Worm (Caenorhabditis elegans) whole organism, young adult: ENCODE results near the gene mans-4.

Source experiments
- B0019.2 ChIP-seq: fragments of 200-800 bp; sonication (Bioruptor generic); conservative IDR thresholded peaks from 2 replicates; pipeline ENCODE4 v1.3.6; 2022; ENCODE audit warnings: missing genetic modification reagents, missing genetic modification characterization, missing compliant biosample characterization
- B0035.1 ChIP-seq: sonication (generic microtip); optimal IDR thresholded peaks from 2 replicates; lab custom pipeline; 2016; ENCODE audit warnings: missing genetic modification characterization, mild to moderate bottlenecking, missing compliant biosample characterization, missing genotype, missing genetic modification reagents
- D2030.7 ChIP-seq: fragments of 200-800 bp; sonication (Bioruptor generic); IDR thresholded peaks from 2 replicates; pipeline ENCODE4 v1.3.6; 2022; ENCODE audit warnings: missing genetic modification reagents, missing genetic modification characterization, missing compliant biosample characterization
- F37B4.10 ChIP-seq: fragments of 200-800 bp; sonication (Bioruptor generic); IDR thresholded peaks from 2 replicates; pipeline ENCODE4 v1.3.6; 2022; ENCODE audit warnings: missing genetic modification characterization, missing compliant biosample characterization
- F49E8.2 ChIP-seq: sonication (generic microtip); optimal IDR thresholded peaks from 3 replicates; lab custom pipeline; 2017; ENCODE audit warnings: missing genetic modification characterization, mild to moderate bottlenecking, missing compliant biosample characterization, antibody characterized with exemption, moderate library complexity; ENCODE audit not compliant: insufficient read depth
- F52B5.7 ChIP-seq: sonication (generic microtip); optimal IDR thresholded peaks from 2 replicates; lab custom pipeline; 2016; ENCODE audit warnings: mild to moderate bottlenecking, missing genetic modification characterization, missing compliant biosample characterization
- F55B11.4 ChIP-seq: sonication (generic microtip); optimal IDR thresholded peaks from 2 replicates; lab custom pipeline; 2016; ENCODE audit warnings: missing compliant biosample characterization, missing genetic modification characterization, borderline replicate concordance; ENCODE audit not compliant: insufficient read depth
- K11D2.4 ChIP-seq: fragments of 200-800 bp; sonication (Bioruptor generic); IDR thresholded peaks from 2 replicates; pipeline ENCODE4 v1.3.6; 2022; ENCODE audit warnings: missing genetic modification reagents, missing genetic modification characterization, missing compliant biosample characterization
- K12H6.12 ChIP-seq: fragments of 200-800 bp; sonication (Bioruptor generic); optimal IDR thresholded peaks from 2 replicates; lab custom pipeline; 2018; ENCODE audit warnings: mild to moderate bottlenecking, missing genetic modification characterization, missing compliant biosample characterization
- Y53F4B.3 ChIP-seq: fragments of 200-800 bp; sonication (Bioruptor generic); IDR thresholded peaks from 2 replicates; pipeline ENCODE4 v1.3.6; 2022; ENCODE audit warnings: missing genetic modification reagents, missing genetic modification characterization, missing compliant biosample characterization
- Y95B8A.8 ChIP-seq: fragments of 200-800 bp; sonication (Bioruptor generic); IDR thresholded peaks from 2 replicates; pipeline ENCODE4 v1.3.6; 2022; ENCODE audit warnings: missing genetic modification reagents, missing genetic modification characterization, missing compliant biosample characterization
- akir-1 ChIP-seq: fragments of 200-800 bp; sonication (Bioruptor generic); optimal IDR thresholded peaks from 2 replicates; lab custom pipeline; 2018; ENCODE audit warnings: mild to moderate bottlenecking, missing genetic modification characterization, moderate library complexity, missing compliant biosample characterization
- ccch-3 ChIP-seq: fragments of 200-800 bp; sonication (Bioruptor generic); optimal IDR thresholded peaks from 2 replicates; lab custom pipeline; 2018; ENCODE audit warnings: mild to moderate bottlenecking, missing genetic modification characterization, missing compliant biosample characterization
- cebp-1 ChIP-seq, 2 experiments: fragments of 200-800 bp in 1 of 2; sonication (Bioruptor generic) in 1 of 2; sonication (generic microtip) in 1 of 2; IDR thresholded peaks in 1 of 2; optimal IDR thresholded peaks in 1 of 2; 2 replicates each; pipeline versions ENCODE4 v1.3.6 to Lab custom; 2017 to 2022; ENCODE audit warnings: missing compliant biosample characterization in 2 of 2, missing genetic modification characterization in 2 of 2, mild to moderate bottlenecking in 1 of 2, missing genetic modification reagents in 1 of 2, moderate library complexity in 1 of 2
- cebp-2 ChIP-seq: fragments of 200-800 bp; sonication (Bioruptor generic); IDR thresholded peaks from 2 replicates; pipeline ENCODE4 v1.3.6; 2022; ENCODE audit warnings: missing genetic modification characterization, missing compliant biosample characterization
- ceh-79 ChIP-seq: sonication (generic microtip); optimal IDR thresholded peaks from 2 replicates; lab custom pipeline; 2017; ENCODE audit warnings: mild to moderate bottlenecking, missing genetic modification characterization, missing compliant biosample characterization
- chd-7 ChIP-seq: sonication (generic microtip); optimal IDR thresholded peaks from 2 replicates; lab custom pipeline; 2016; ENCODE audit warnings: mild to moderate bottlenecking, missing genetic modification characterization, moderate library complexity, missing compliant biosample characterization
- die-1 ChIP-seq: sonication (generic microtip); optimal IDR thresholded peaks from 2 replicates; lab custom pipeline; 2016; ENCODE audit warnings: missing genotype, mild to moderate bottlenecking, missing genetic modification characterization, missing compliant biosample characterization
- efl-1 ChIP-seq: fragments of 150-350 bp; optimal IDR thresholded peaks from 2 replicates; lab custom pipeline; 2014; ENCODE audit warnings: missing biosample characterization, missing genetic modification reagents, missing genetic modification characterization
- egl-44 ChIP-seq: fragments of 200-800 bp; sonication (Bioruptor generic); IDR thresholded peaks from 2 replicates; pipeline ENCODE4 v1.3.6; 2022; ENCODE audit warnings: missing genetic modification reagents, missing genetic modification characterization, missing compliant biosample characterization
- egrh-3 ChIP-seq: fragments of 200-800 bp; sonication (Bioruptor generic); IDR thresholded peaks from 2 replicates; pipeline ENCODE4 v1.3.6; 2022; ENCODE audit warnings: missing genetic modification reagents, missing genetic modification characterization, missing compliant biosample characterization
- ets-4 ChIP-seq: fragments of 200-800 bp; sonication (Bioruptor generic); optimal IDR thresholded peaks from 2 replicates; lab custom pipeline; 2018; ENCODE audit warnings: mild to moderate bottlenecking, missing genetic modification characterization, missing compliant biosample characterization
- gei-17 ChIP-seq: fragments of 200-800 bp; sonication (Bioruptor generic); optimal IDR thresholded peaks from 2 replicates; lab custom pipeline; 2018; ENCODE audit warnings: mild to moderate bottlenecking, missing genetic modification characterization, missing compliant biosample characterization
- hmg-1.2 ChIP-seq: fragments of 200-800 bp; sonication (Bioruptor generic); IDR thresholded peaks from 2 replicates; pipeline ENCODE4 v1.3.6; 2022; ENCODE audit warnings: missing genetic modification reagents, missing genetic modification characterization, missing compliant biosample characterization
- hsf-1 ChIP-seq: fragments of 200-800 bp; sonication (Bioruptor generic); IDR thresholded peaks from 2 replicates; pipeline ENCODE4 v1.3.6; 2022; ENCODE audit warnings: missing genetic modification reagents, missing genetic modification characterization, missing compliant biosample characterization
- let-607 ChIP-seq, 2 experiments: fragments of 200-800 bp in 1 of 2; sonication (Bioruptor generic) in 1 of 2; sonication (generic microtip) in 1 of 2; optimal IDR thresholded peaks; 2 replicates each; lab custom pipeline; 2016 to 2018; ENCODE audit warnings: mild to moderate bottlenecking in 2 of 2, missing compliant biosample characterization in 2 of 2, missing genetic modification characterization in 2 of 2, moderate library complexity in 2 of 2, missing genotype in 1 of 2
- lin-35 ChIP-seq, 3 experiments: fragments of 150-350 bp in 2 of 3; sonication (generic microtip) in 1 of 3; optimal IDR thresholded peaks; 2 replicates each; lab custom pipeline; 2014 to 2018; ENCODE audit warnings: missing biosample characterization in 3 of 3, missing genetic modification characterization in 3 of 3, missing genetic modification reagents in 3 of 3
- lsl-1 ChIP-seq: fragments of 200-800 bp; sonication (Bioruptor generic); optimal IDR thresholded peaks from 2 replicates; lab custom pipeline; 2018; ENCODE audit warnings: mild to moderate bottlenecking, missing genetic modification characterization, moderate library complexity, missing compliant biosample characterization
- lsy-27 ChIP-seq: sonication (generic microtip); optimal IDR thresholded peaks from 2 replicates; lab custom pipeline; 2017; ENCODE audit warnings: missing genetic modification characterization, mild to moderate bottlenecking, missing compliant biosample characterization, antibody characterized with exemption, missing genotype, borderline replicate concordance; ENCODE audit not compliant: insufficient read depth
- madf-10 ChIP-seq: sonication (generic microtip); optimal IDR thresholded peaks from 2 replicates; lab custom pipeline; 2016; ENCODE audit warnings: mild to moderate bottlenecking, missing genetic modification characterization, missing compliant biosample characterization
- madf-3 ChIP-seq: fragments of 200-800 bp; sonication (Bioruptor generic); IDR thresholded peaks from 2 replicates; pipeline ENCODE4 v1.3.6; 2022; ENCODE audit warnings: missing genetic modification reagents, missing genetic modification characterization, missing compliant biosample characterization
- madf-6 ChIP-seq: fragments of 200-800 bp; sonication (Bioruptor generic); IDR thresholded peaks from 2 replicates; pipeline ENCODE4 v1.3.6; 2022; ENCODE audit warnings: missing genetic modification reagents, missing genetic modification characterization, missing compliant biosample characterization
- nfya-1 ChIP-seq: sonication (generic microtip); optimal IDR thresholded peaks from 2 replicates; lab custom pipeline; 2017; ENCODE audit warnings: antibody characterized with exemption, missing compliant biosample characterization, missing genetic modification characterization, borderline replicate concordance; ENCODE audit not compliant: insufficient read depth
- nhr-179 ChIP-seq: sonication (generic microtip); optimal IDR thresholded peaks from 2 replicates; lab custom pipeline; 2016; ENCODE audit warnings: mild to moderate bottlenecking, missing genetic modification characterization, missing compliant biosample characterization
- rcor-1 ChIP-seq: fragments of 200-800 bp; sonication (Bioruptor generic); IDR thresholded peaks from 2 replicates; pipeline ENCODE4 v1.3.6; 2022; ENCODE audit warnings: missing genetic modification reagents, missing genetic modification characterization, missing compliant biosample characterization
- sdz-38 ChIP-seq: sonication (generic microtip); optimal IDR thresholded peaks from 2 replicates; lab custom pipeline; 2016; ENCODE audit warnings: missing genotype, missing genetic modification characterization, missing compliant biosample characterization
- snpc-1.3 ChIP-seq: sonication (generic microtip); optimal IDR thresholded peaks from 2 replicates; lab custom pipeline; 2017; ENCODE audit warnings: missing genetic modification characterization, mild to moderate bottlenecking, missing compliant biosample characterization, antibody characterized with exemption, moderate library complexity, missing genotype, missing genetic modification reagents; ENCODE audit not compliant: insufficient read depth
- snpc-3.4 ChIP-seq: sonication (generic microtip); optimal IDR thresholded peaks from 2 replicates; lab custom pipeline; 2017; ENCODE audit warnings: missing genetic modification characterization, mild to moderate bottlenecking, missing compliant biosample characterization, antibody characterized with exemption, moderate library complexity, missing genotype, missing genetic modification reagents
- snpc-4 ChIP-seq, 5 experiments: fragments of 150-350 bp in 1 of 5; sonication (generic microtip) in 4 of 5; optimal IDR thresholded peaks; 2 replicates each; lab custom pipeline; 2014 to 2018; ENCODE audit warnings: missing genetic modification characterization in 5 of 5, missing biosample characterization in 3 of 5, antibody characterized with exemption in 2 of 5, mild to moderate bottlenecking in 2 of 5, missing compliant biosample characterization in 2 of 5, missing genotype in 2 of 5, moderate library complexity in 2 of 5, missing genetic modification reagents in 1 of 5
- tlf-1 ChIP-seq: fragments of 200-800 bp; sonication (Bioruptor generic); optimal IDR thresholded peaks from 2 replicates; lab custom pipeline; 2018; ENCODE audit warnings: mild to moderate bottlenecking, missing genetic modification characterization, missing compliant biosample characterization
- unc-62 ChIP-seq: fragments of 150-350 bp; optimal IDR thresholded peaks from 2 replicates; lab custom pipeline; 2014; ENCODE audit warnings: missing biosample characterization, missing genetic modification reagents, missing genetic modification characterization
- zfh-2 ChIP-seq: fragments of 200-800 bp; sonication (Bioruptor generic); conservative IDR thresholded peaks from 2 replicates; pipeline ENCODE4 v1.3.6; 2022; ENCODE audit warnings: missing genetic modification reagents, missing genetic modification characterization, missing compliant biosample characterization
- ztf-28 ChIP-seq: fragments of 200-800 bp; sonication (Bioruptor generic); IDR thresholded peaks from 2 replicates; pipeline ENCODE4 v1.3.6; 2022; ENCODE audit warnings: missing genetic modification reagents, missing genetic modification characterization, missing compliant biosample characterization
- ztf-3 ChIP-seq: fragments of 200-800 bp; sonication (Bioruptor generic); optimal IDR thresholded peaks from 2 replicates; lab custom pipeline; 2018; ENCODE audit warnings: mild to moderate bottlenecking, missing genetic modification characterization, missing compliant biosample characterization

The mans-4 gene

ce11 chrIV:9079330-9079729 lies 961 bp upstream of the mans-4 start:
- TF ChIP-seq ztf-28 (GFP tag; lab: Robert Waterston, UW) = no peak
- TF ChIP-seq B0035.1 = no peak
- no peak for TF ChIP-seq madf-3 (GFP tag; lab: Robert Waterston, UW)
- TF ChIP-seq hmg-1.2 (GFP tag; lab: Robert Waterston, UW) = peak; percentile 38; the same call in 1 of the 2 replicates

- TF ChIP-seq F55B11.4 (tag; lab: Kevin White, UChicago) (no peak), die-1 (tag; lab: Kevin White, UChicago) (no peak), tlf-1 (GFP tag; lab: Kevin White, UChicago) (no peak), Y95B8A.8 (GFP tag; lab: Robert Waterston, UW) (no peak), ccch-3 (GFP tag; lab: Kevin White, UChicago) (peak; percentile 71), lsl-1 (GFP tag; lab: Kevin White, UChicago) (peak; percentile 52), K12H6.12 (tag; lab: Kevin White, UChicago) (peak; percentile 57), cebp-1 (GFP tag; IDR thresholded peaks at IDR 0.05; lab: Robert Waterston, UW) (peak; percentile 80), cebp-1 (tag; optimal IDR thresholded peaks at IDR 0.05; lab: Kevin White, UChicago) (peak; percentile 89), K11D2.4 (GFP tag; lab: Robert Waterston, UW) (peak; percentile 67), zfh-2 (no peak), B0019.2 (GFP tag; lab: Robert Waterston, UW) (0 out of 2 replicates have a peak, but pooled peaks have one; percentile 38), rcor-1 (peak; percentile 60), nfya-1 (tag; lab: Kevin White, UChicago) (no peak), Y53F4B.3 (GFP tag; lab: Robert Waterston, UW) (no peak), let-607 (tag; optimal IDR thresholded peaks at IDR 0.05; lab: Kevin White, UChicago) (peak in 1 of 2 experiments; percentile 59), snpc-1.3 (tag; lab: Kevin White, UChicago) (peak; percentile 29), ztf-3 (GFP tag; lab: Kevin White, UChicago) (no peak), nhr-179 (tag; lab: Kevin White, UChicago) (no peak), madf-10 (peak; percentile 83), egl-44 (no peak), lsy-27 (no peak), ets-4 (GFP tag; lab: Kevin White, UChicago) (no peak), lin-35 (GFP tag; optimal IDR thresholded peaks at IDR 0.05; lab: Kevin White, UChicago) (peak; percentile 20 to 92 (median 48)), F49E8.2 (tag; lab: Kevin White, UChicago) (no peak), chd-7 (tag; lab: Kevin White, UChicago) (peak; percentile 39), snpc-4 (GFP tag; optimal IDR thresholded peaks at IDR 0.05; lab: Kevin White, UChicago) (peak; percentile 2), snpc-4 (tag; optimal IDR thresholded peaks at IDR 0.05; lab: Kevin White, UChicago) (peak; percentile 8 to 52 (median 36)), unc-62 (GFP tag; lab: Kevin White, UChicago) (no peak), akir-1 (peak; percentile 46), ceh-79 (no peak), snpc-3.4 (tag; lab: Kevin White, UChicago) (peak; percentile 28), F52B5.7 (peak; percentile 33), gei-17 (GFP tag; lab: Kevin White, UChicago) (no peak), D2030.7 (GFP tag; lab: Robert Waterston, UW) (peak; percentile 40; the same call in 1 of the 2 replicates), efl-1 (peak; percentile 74), egrh-3 (GFP tag; lab: Robert Waterston, UW) (no peak), F37B4.10 (no peak), sdz-38 (tag; lab: Kevin White, UChicago) (no peak), madf-6 (GFP tag; lab: Robert Waterston, UW) (peak; percentile 51; the same call in 1 of the 2 replicates), cebp-2 (no peak), hsf-1 (0 out of 2 replicates have a peak, but pooled peaks have one; percentile 38)
These were observed 4.1 kb downstream of the mans-4 start, which contains the start of gene mppb-1 for ce11 chrIV:9074244-9074723. TSS of gene mppb-1 (plus strand) at chrIV:9074673.
